Worm (Caenorhabditis elegans) whole organism, L4 larva: ENCODE measurements around the gene tag-281.
A peak's percentile ranks its signal among the peaks of the same experiment; 100 is the strongest.

Source experiments
- D1046.2 ChIP-seq: fragments of 200-800 bp; sonication (Bioruptor generic); IDR thresholded peaks from 2 replicates; pipeline ENCODE4 v1.3.6; 2022; ENCODE audit warnings: missing genetic modification characterization, missing compliant biosample characterization
- F49E8.2 ChIP-seq: sonication (generic microtip); optimal IDR thresholded peaks from 2 replicates; lab custom pipeline; 2016; ENCODE audit warnings: missing compliant biosample characterization, mild to moderate bottlenecking, missing genetic modification characterization, borderline replicate concordance
- T26A8.4 ChIP-seq: fragments of 200-800 bp; sonication (Bioruptor generic); IDR thresholded peaks from 2 replicates; pipeline ENCODE4 v1.3.6; 2022; ENCODE audit warnings: missing genetic modification characterization, missing compliant biosample characterization
- Y105C5A.15 ChIP-seq: fragments of 200-800 bp; sonication (Bioruptor generic); IDR thresholded peaks from 2 replicates; pipeline ENCODE4 v1.3.6; 2022; ENCODE audit warnings: missing genetic modification characterization, missing compliant biosample characterization
- Y75B8A.6 ChIP-seq: fragments of 200-800 bp; sonication (Bioruptor generic); IDR thresholded peaks from 2 replicates; pipeline ENCODE4 v1.3.6; 2022; ENCODE audit warnings: missing genetic modification reagents, missing genetic modification characterization, missing compliant biosample characterization
- attf-4 ChIP-seq: sonication (generic microtip); optimal IDR thresholded peaks from 3 replicates; lab custom pipeline; 2017; ENCODE audit warnings: missing biosample characterization, missing genetic modification characterization
- ceh-28 ChIP-seq: fragments of 150-350 bp; optimal IDR thresholded peaks from 2 replicates; lab custom pipeline; 2014; ENCODE audit warnings: missing biosample characterization, missing genetic modification reagents, missing genetic modification characterization
- ceh-32 ChIP-seq: sonication (generic microtip); optimal IDR thresholded peaks from 2 replicates; lab custom pipeline; 2016; ENCODE audit warnings: mild to moderate bottlenecking, missing genetic modification characterization, missing compliant biosample characterization; ENCODE audit not compliant: poor library complexity
- ceh-82 ChIP-seq: sonication (generic microtip); optimal IDR thresholded peaks from 2 replicates; lab custom pipeline; 2017; ENCODE audit warnings: missing biosample characterization, missing genetic modification characterization
- dmd-6 ChIP-seq: fragments of 200-800 bp; sonication (Bioruptor generic); IDR thresholded peaks from 2 replicates; pipeline ENCODE4 v1.3.6; 2022; ENCODE audit warnings: missing genetic modification reagents, missing genetic modification characterization, missing compliant biosample characterization
- dmd-9 ChIP-seq: fragments of 200-800 bp; sonication (Bioruptor generic); IDR thresholded peaks from 2 replicates; pipeline ENCODE4 v1.3.6; 2022; ENCODE audit warnings: missing genetic modification reagents, missing genetic modification characterization, missing compliant biosample characterization
- dpl-1 ChIP-seq: fragments of 150-350 bp; optimal IDR thresholded peaks from 2 replicates; lab custom pipeline; 2014; ENCODE audit warnings: missing biosample characterization, missing genetic modification reagents, missing genetic modification characterization
- dve-1 ChIP-seq: sonication (generic microtip); optimal IDR thresholded peaks from 2 replicates; lab custom pipeline; 2017; ENCODE audit warnings: antibody characterized with exemption, mild to moderate bottlenecking, missing genetic modification characterization, missing compliant biosample characterization; ENCODE audit not compliant: insufficient read depth
- fkh-10 ChIP-seq: fragments of 150-350 bp; optimal IDR thresholded peaks from 2 replicates; lab custom pipeline; 2014; ENCODE audit warnings: missing biosample characterization, missing genetic modification reagents, missing genetic modification characterization
- hif-1 ChIP-seq, 2 experiments: sonication (generic microtip); optimal IDR thresholded peaks; 2 replicates each; lab custom pipeline; 2016 to 2017; ENCODE audit warnings: missing compliant biosample characterization in 2 of 2, missing genetic modification characterization in 2 of 2, missing genetic modification reagents in 2 of 2, missing genotype in 2 of 2, mild to moderate bottlenecking in 1 of 2
- hlh-11 ChIP-seq: fragments of 200-800 bp; sonication (Bioruptor generic); optimal IDR thresholded peaks from 2 replicates; lab custom pipeline; 2018; ENCODE audit warnings: mild to moderate bottlenecking, missing genetic modification characterization, missing compliant biosample characterization
- hlh-30 ChIP-seq: sonication (generic microtip); optimal IDR thresholded peaks from 2 replicates; lab custom pipeline; 2017; ENCODE audit warnings: antibody characterized with exemption, mild to moderate bottlenecking, missing genetic modification characterization, missing compliant biosample characterization; ENCODE audit not compliant: insufficient read depth
- hmg-1.1 ChIP-seq: fragments of 200-800 bp; sonication (Bioruptor generic); IDR thresholded peaks from 2 replicates; pipeline ENCODE4 v1.3.6; 2022; ENCODE audit warnings: missing genetic modification reagents, missing genetic modification characterization, missing compliant biosample characterization
- jun-1 ChIP-seq: fragments of 150-350 bp; optimal IDR thresholded peaks from 2 replicates; lab custom pipeline; 2014; ENCODE audit warnings: missing biosample characterization, missing genetic modification reagents, missing genetic modification characterization
- lim-7 ChIP-seq: fragments of 200-800 bp; sonication (Bioruptor generic); IDR thresholded peaks from 2 replicates; pipeline ENCODE4 v1.3.6; 2022; ENCODE audit warnings: missing genetic modification characterization, missing compliant biosample characterization
- lin-1 ChIP-seq: fragments of 200-800 bp; sonication (Bioruptor generic); IDR thresholded peaks from 2 replicates; pipeline ENCODE4 v1.3.6; 2022; ENCODE audit warnings: missing genetic modification reagents, missing genetic modification characterization, missing compliant biosample characterization
- lin-13 ChIP-seq: fragments of 150-350 bp; optimal IDR thresholded peaks from 2 replicates; lab custom pipeline; 2014; ENCODE audit warnings: missing biosample characterization, missing genetic modification reagents, missing genetic modification characterization
- lin-15B ChIP-seq: fragments of 150-350 bp; sonication (generic microtip); optimal IDR thresholded peaks from 3 replicates; lab custom pipeline; 2014; ENCODE audit warnings: missing biosample characterization, missing genetic modification characterization
- lin-38 ChIP-seq: fragments of 200-800 bp; sonication (Bioruptor generic); IDR thresholded peaks from 2 replicates; pipeline ENCODE4 v1.3.6; 2022; ENCODE audit warnings: missing genetic modification reagents, missing genetic modification characterization, missing compliant biosample characterization
- lsy-2 ChIP-seq, 2 experiments: fragments of 150-350 bp in 1 of 2; sonication (generic microtip) in 1 of 2; optimal IDR thresholded peaks; 2 replicates each; lab custom pipeline; 2014 to 2017; ENCODE audit warnings: missing biosample characterization in 2 of 2, missing genetic modification characterization in 2 of 2
- madf-5 ChIP-seq, 2 experiments: fragments of 200-800 bp; sonication (Bioruptor generic); IDR thresholded peaks; 2 replicates each; pipeline ENCODE4 v1.3.6; 2022; ENCODE audit warnings: missing compliant biosample characterization in 2 of 2, missing genetic modification characterization in 2 of 2
- madf-9 ChIP-seq: fragments of 200-800 bp; sonication (Bioruptor generic); conservative IDR thresholded peaks from 2 replicates; pipeline ENCODE4 v1.3.6; 2022; ENCODE audit warnings: missing genetic modification reagents, missing genetic modification characterization, missing compliant biosample characterization
- mdl-1 ChIP-seq, 2 experiments: fragments of 150-350 bp in 1 of 2; sonication (generic microtip) in 1 of 2; optimal IDR thresholded peaks; 2 replicates each; lab custom pipeline; 2014 to 2017; ENCODE audit warnings: missing biosample characterization in 2 of 2, missing genetic modification characterization in 2 of 2
- mes-2 ChIP-seq: sonication (generic microtip); optimal IDR thresholded peaks from 2 replicates; lab custom pipeline; 2016; ENCODE audit warnings: missing genotype, mild to moderate bottlenecking, missing genetic modification characterization, missing compliant biosample characterization; ENCODE audit not compliant: poor library complexity, severe bottlenecking
- mxl-3 ChIP-seq: fragments of 200-800 bp; sonication (Bioruptor generic); optimal IDR thresholded peaks from 2 replicates; lab custom pipeline; 2018; ENCODE audit warnings: mild to moderate bottlenecking, missing genetic modification characterization, missing compliant biosample characterization
- nhr-102 ChIP-seq: sonication (generic microtip); optimal IDR thresholded peaks from 2 replicates; lab custom pipeline; 2016; ENCODE audit warnings: mild to moderate bottlenecking, missing genetic modification characterization, moderate library complexity, missing compliant biosample characterization
- nhr-11 ChIP-seq: fragments of 150-350 bp; optimal IDR thresholded peaks from 2 replicates; lab custom pipeline; 2014; ENCODE audit warnings: missing biosample characterization, missing genetic modification characterization
- nhr-41 ChIP-seq: fragments of 200-800 bp; sonication (Bioruptor generic); IDR thresholded peaks from 2 replicates; pipeline ENCODE4 v1.3.6; 2022; ENCODE audit warnings: missing genetic modification reagents, missing genetic modification characterization, missing compliant biosample characterization
- nhr-42 ChIP-seq: fragments of 200-800 bp; sonication (Bioruptor generic); IDR thresholded peaks from 2 replicates; pipeline ENCODE4 v1.3.6; 2022; ENCODE audit warnings: missing genetic modification characterization, missing compliant biosample characterization
- nhr-6 ChIP-seq: fragments of 150-350 bp; optimal IDR thresholded peaks from 2 replicates; lab custom pipeline; 2014; ENCODE audit warnings: missing biosample characterization, missing genetic modification characterization
- pqm-1 ChIP-seq: sonication (generic microtip); optimal IDR thresholded peaks from 2 replicates; lab custom pipeline; 2017; ENCODE audit warnings: missing biosample characterization, missing genetic modification characterization
- rbr-2 ChIP-seq: sonication (generic microtip); optimal IDR thresholded peaks from 2 replicates; lab custom pipeline; 2016; ENCODE audit warnings: missing genotype, missing genetic modification characterization, missing compliant biosample characterization
- snpc-1.2 ChIP-seq: fragments of 200-800 bp; sonication (Bioruptor generic); IDR thresholded peaks from 2 replicates; pipeline ENCODE4 v1.3.6; 2022; ENCODE audit warnings: missing genetic modification reagents, missing genetic modification characterization, missing compliant biosample characterization
- snpc-4 ChIP-seq: fragments of 150-350 bp; optimal IDR thresholded peaks from 2 replicates; lab custom pipeline; 2014; ENCODE audit warnings: missing biosample characterization, missing genetic modification characterization
- spr-3 ChIP-seq: fragments of 200-800 bp; sonication (Bioruptor generic); optimal IDR thresholded peaks from 2 replicates; lab custom pipeline; 2018; ENCODE audit warnings: mild to moderate bottlenecking, missing genetic modification characterization, missing compliant biosample characterization
- tra-1 ChIP-seq: fragments of 200-800 bp; sonication (Bioruptor generic); IDR thresholded peaks from 2 replicates; pipeline ENCODE4 v1.3.6; 2022; ENCODE audit warnings: missing genetic modification reagents, missing genetic modification characterization, missing compliant biosample characterization
- unc-62 ChIP-seq, 3 experiments: fragments of 150-350 bp in 1 of 3; sonication (generic microtip); optimal IDR thresholded peaks in 2 of 3; peaks in 1 of 3; 1 replicate in 1 of 3; 2 replicates in 2 of 3; lab custom pipeline; 2014 to 2017; ENCODE audit warnings: missing biosample characterization in 3 of 3, missing genetic modification characterization in 3 of 3, missing genetic modification reagents in 3 of 3, missing genotype in 1 of 3
- vab-7 ChIP-seq: fragments of 200-800 bp; sonication (Bioruptor generic); IDR thresholded peaks from 2 replicates; pipeline ENCODE4 v1.3.6; 2022; ENCODE audit warnings: missing genetic modification reagents, missing genetic modification characterization, missing compliant biosample characterization
- zag-1 ChIP-seq: fragments of 150-350 bp; optimal IDR thresholded peaks from 2 replicates; lab custom pipeline; 2014; ENCODE audit warnings: missing biosample characterization, missing genetic modification characterization
- zfp-3 ChIP-seq: fragments of 200-800 bp; sonication (Bioruptor generic); conservative IDR thresholded peaks from 2 replicates; pipeline ENCODE4 v1.3.6; 2022; ENCODE audit warnings: missing genetic modification reagents, missing genetic modification characterization, missing compliant biosample characterization
- ztf-7 ChIP-seq: fragments of 150-350 bp; optimal IDR thresholded peaks from 2 replicates; lab custom pipeline; 2014; ENCODE audit warnings: missing biosample characterization, missing genetic modification characterization

tag-281 gene

DNA sequence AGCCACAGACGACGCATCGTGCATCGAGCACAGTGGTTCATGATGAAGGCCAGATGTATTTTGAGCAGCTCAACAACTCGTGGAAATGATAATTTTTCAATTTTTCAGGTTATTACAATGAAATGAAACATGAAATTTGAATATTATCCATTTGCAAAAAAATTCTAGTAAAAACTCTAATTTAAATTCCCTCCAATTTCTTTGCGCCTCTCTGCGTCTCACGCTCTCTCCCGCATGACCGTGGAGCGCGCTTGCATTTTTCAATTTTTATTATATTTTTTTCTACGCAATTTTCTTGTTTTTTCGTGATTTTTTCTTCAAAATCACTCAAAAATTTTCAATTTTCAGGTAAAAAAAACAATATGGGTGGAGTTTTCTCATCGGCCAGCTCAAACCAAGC, at the start of gene tag-281:
tag-281 (plus strand) TSS at position 340 of the 400 bp plus-strand sequence.
- TF ChIP-seq dve-1 (tag; lab: Kevin White, UChicago) (no peak), nhr-42 (GFP tag; lab: Robert Waterston, UW) (no peak), jun-1 (tag; lab: Kevin White, UChicago) (no peak), nhr-102 (tag; lab: Kevin White, UChicago) (no peak), dmd-9 (GFP tag; lab: Robert Waterston, UW) (0 out of 2 replicates have a peak, but pooled peaks have one; percentile 50), hlh-11 (peak; percentile 49), lin-13 (GFP tag; lab: Kevin White, UChicago) (peak; percentile 66), nhr-6 (tag; lab: Kevin White, UChicago) (peak; percentile 68), snpc-1.2 (no peak), hif-1 (tag; optimal IDR thresholded peaks at IDR 0.05; lab: Kevin White, UChicago) (peak in 1 of 2 experiments; percentile 59), dpl-1 (GFP tag; lab: Kevin White, UChicago) (peak; percentile 96), snpc-4 (tag; lab: Kevin White, UChicago) (peak; percentile 14), nhr-11 (tag; lab: Kevin White, UChicago) (peak; percentile 24), mes-2 (tag; lab: Kevin White, UChicago) (peak; percentile 85), lsy-2 (tag; optimal IDR thresholded peaks at IDR 0.05; lab: Kevin White, UChicago) (peak in 1 of 2 experiments; percentile 90), rbr-2 (tag; lab: Kevin White, UChicago) (peak; percentile 52), pqm-1 (tag; lab: Kevin White, UChicago) (no peak), ceh-32 (no peak), mdl-1 (tag; optimal IDR thresholded peaks at IDR 0.05; lab: Kevin White, UChicago) (peak in 1 of 2 experiments; percentile 17), unc-62 (GFP tag; optimal IDR thresholded peaks at IDR 0.05 in 1 of 2; lab: Kevin White, UChicago) (peak in 1 of 2 experiments; percentile 45), unc-62 (tag; optimal IDR thresholded peaks at IDR 0.05; lab: Kevin White, UChicago) (no peak), hmg-1.1 (GFP tag; lab: Robert Waterston, UW) (peak; percentile 55; the same call in 1 of the 2 replicates), fkh-10 (GFP tag; lab: Kevin White, UChicago) (peak; percentile 21), Y105C5A.15 (GFP tag; lab: Robert Waterston, UW) (no peak), zag-1 (tag; lab: Kevin White, UChicago) (no peak), lin-38 (GFP tag; lab: Robert Waterston, UW) (peak; percentile 99), lin-1 (GFP tag; lab: Robert Waterston, UW) (no peak), vab-7 (GFP tag; lab: Robert Waterston, UW) (no peak), lin-15B (tag; lab: Kevin White, UChicago) (peak; percentile 43), zfp-3 (GFP tag; lab: Robert Waterston, UW) (peak; percentile 60; the same call in 1 of the 2 replicates), T26A8.4 (peak; percentile 41; the same call in 1 of the 2 replicates), ztf-7 (no peak), ceh-82 (tag; lab: Kevin White, UChicago) (no peak), madf-9 (no peak), mxl-3 (GFP tag; lab: Kevin White, UChicago) (no peak), dmd-6 (GFP tag; lab: Robert Waterston, UW) (peak; percentile 51)
- TF ChIP-seq, all 104 proteins: peak for 20

DNA sequence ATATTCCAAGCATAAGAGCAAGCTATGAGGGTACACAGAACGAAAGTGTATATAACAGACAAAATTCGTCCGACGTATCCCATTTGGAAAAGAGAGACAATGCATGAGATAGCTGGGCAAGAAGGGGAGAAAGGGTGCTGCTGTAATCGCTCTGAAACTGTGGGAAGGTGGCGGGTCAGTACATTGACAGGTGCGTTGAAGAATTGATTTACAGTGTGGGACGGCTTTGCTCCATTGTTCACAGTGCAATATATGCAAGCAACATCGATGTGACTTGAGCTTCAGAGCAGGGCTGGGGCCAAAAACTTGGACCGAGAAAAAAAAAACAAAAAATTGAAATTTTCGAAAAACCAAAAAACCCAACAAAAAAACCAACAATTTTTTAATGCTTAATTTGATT, 49.5 kb upstream of the tag-281 start, which contains the start of gene F57G9.3:
F57G9.3 (minus strand) TSS at position 101 of the 400 bp plus-strand sequence.
- TF ChIP-seq hmg-1.1 (GFP tag; lab: Robert Waterston, UW) (no peak), hlh-30 (tag; lab: Kevin White, UChicago) (no peak), F49E8.2 (tag; lab: Kevin White, UChicago) (no peak), zfp-3 (GFP tag; lab: Robert Waterston, UW) (no peak), ceh-28 (tag; lab: Kevin White, UChicago) (no peak), madf-5 (GFP tag; IDR thresholded peaks at IDR 0.05; lab: Robert Waterston, UW) (no peak), D1046.2 (GFP tag; lab: Robert Waterston, UW) (no peak), ztf-7 (no peak), nhr-42 (GFP tag; lab: Robert Waterston, UW) (no peak), lim-7 (GFP tag; lab: Robert Waterston, UW) (no peak), Y75B8A.6 (GFP tag; lab: Robert Waterston, UW) (no peak), attf-4 (no peak), hif-1 (tag; optimal IDR thresholded peaks at IDR 0.05; lab: Kevin White, UChicago) (no peak), fkh-10 (GFP tag; lab: Kevin White, UChicago) (no peak), spr-3 (GFP tag; lab: Kevin White, UChicago) (no peak), nhr-41 (GFP tag; lab: Robert Waterston, UW) (no peak), tra-1 (no peak)
